Worm (Caenorhabditis elegans) whole organism, L4 larva: ENCODE measurements around the gene fipr-6.

ENCODE experiments used
- ceh-82 ChIP-seq: sonication (generic microtip); optimal IDR thresholded peaks from 2 replicates; lab custom pipeline; 2017; ENCODE audit warnings: missing biosample characterization, missing genetic modification characterization
- duxl-1 ChIP-seq: sonication (generic microtip); optimal IDR thresholded peaks from 2 replicates; lab custom pipeline; 2016; ENCODE audit warnings: mild to moderate bottlenecking, missing genetic modification characterization, moderate library complexity, missing compliant biosample characterization; ENCODE audit not compliant: poor library complexity
- dve-1 ChIP-seq: sonication (generic microtip); optimal IDR thresholded peaks from 2 replicates; lab custom pipeline; 2017; ENCODE audit warnings: antibody characterized with exemption, mild to moderate bottlenecking, missing genetic modification characterization, missing compliant biosample characterization; ENCODE audit not compliant: insufficient read depth
- hlh-30 ChIP-seq: sonication (generic microtip); optimal IDR thresholded peaks from 2 replicates; lab custom pipeline; 2017; ENCODE audit warnings: antibody characterized with exemption, mild to moderate bottlenecking, missing genetic modification characterization, missing compliant biosample characterization; ENCODE audit not compliant: insufficient read depth
- lsy-2 ChIP-seq, 2 experiments: fragments of 150-350 bp in 1 of 2; sonication (generic microtip) in 1 of 2; optimal IDR thresholded peaks; 2 replicates each; lab custom pipeline; 2014 to 2017; ENCODE audit warnings: missing biosample characterization in 2 of 2, missing genetic modification characterization in 2 of 2
- nhr-10 ChIP-seq: fragments of 150-350 bp; optimal IDR thresholded peaks from 2 replicates; lab custom pipeline; 2014; ENCODE audit warnings: missing biosample characterization, missing genetic modification characterization
- pqm-1 ChIP-seq: sonication (generic microtip); optimal IDR thresholded peaks from 2 replicates; lab custom pipeline; 2017; ENCODE audit warnings: missing biosample characterization, missing genetic modification characterization
- zfp-3 ChIP-seq: fragments of 200-800 bp; sonication (Bioruptor generic); conservative IDR thresholded peaks from 2 replicates; pipeline ENCODE4 v1.3.6; 2022; ENCODE audit warnings: missing genetic modification reagents, missing genetic modification characterization, missing compliant biosample characterization

- no peak for TF ChIP-seq dve-1
- TF ChIP-seq duxl-1 = no peak
- TF ChIP-seq zfp-3 = no peak
- TF ChIP-seq ceh-82 = no peak
- no peak for TF ChIP-seq nhr-10
- TF ChIP-seq pqm-1 (tag; lab: Kevin White, UChicago) = no peak
- no peak for TF ChIP-seq hlh-30 (tag; lab: Kevin White, UChicago)
- TF ChIP-seq lsy-2 (tag; optimal IDR thresholded peaks at IDR 0.05; lab: Kevin White, UChicago) = no peak
These were observed 48.0 kb upstream of the fipr-6 start, which contains the start of gene ZK856.4 for ce11 chrV:10182984-10183383.
